Fruit fly (Drosophila melanogaster): Measurements from ENCODE around the gene CG13247.

DNA sequence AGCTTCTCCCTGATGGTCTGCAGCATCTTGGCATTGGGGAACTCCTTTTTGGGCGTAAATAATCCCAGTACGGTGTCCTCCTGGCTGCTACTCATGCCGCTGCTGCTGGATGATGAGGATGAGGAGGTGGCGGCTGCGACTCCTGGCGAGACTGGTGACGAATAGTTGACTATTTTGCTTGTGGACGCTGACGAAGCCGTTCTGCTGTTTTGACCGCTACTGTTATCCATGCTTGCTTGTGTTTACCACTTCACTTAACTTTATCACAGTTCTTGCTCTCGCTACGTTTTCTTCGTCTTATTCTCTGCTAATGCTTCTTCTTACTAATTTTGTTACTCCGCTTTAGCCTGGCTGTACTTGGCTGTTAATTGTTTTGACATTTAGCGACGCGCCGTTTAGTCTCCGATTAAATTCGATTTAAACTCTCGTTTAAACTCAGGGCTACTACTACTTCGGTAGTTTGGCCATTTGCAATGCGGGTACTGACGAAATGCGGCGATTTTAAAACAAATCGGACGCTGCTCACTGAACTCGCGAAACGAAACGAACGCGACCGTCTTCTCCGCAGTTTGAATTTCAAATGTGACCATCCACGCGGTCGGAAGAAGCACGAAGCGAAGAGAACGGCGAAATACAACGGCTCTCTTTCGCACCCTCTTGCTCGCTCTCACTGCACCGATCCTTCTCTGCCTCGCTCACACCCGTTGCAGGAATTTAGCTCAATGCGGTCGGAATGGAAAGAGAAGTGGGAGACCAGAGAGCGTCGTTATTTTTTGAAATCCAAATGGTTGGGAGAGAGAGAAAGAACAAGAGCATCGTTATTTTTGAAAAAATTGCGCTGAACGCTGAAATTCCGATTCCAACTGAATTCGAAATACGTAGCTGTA, 31.2 kb downstream of the CG13247 start, which contains the start of gene trbl:
- TF ChIP-seq CG14655 (GFP tag; optimal IDR thresholded peaks at IDR 0.05) (no peak), EcR (GFP tag; optimal IDR thresholded peaks at IDR 0.05) (peak; percentile 52)
